Fruit fly (Drosophila melanogaster) S2 (cell line): ENCODE data around the gene Reck.

Experiments used
- CG8478 ChIP-seq: fragments of >200 bp; optimal IDR thresholded peaks from 2 replicates; lab custom pipeline; 2018
- CTCF ChIP-seq, 2 experiments: fragments of >200 bp; optimal IDR thresholded peaks; 2 replicates each; lab custom pipeline; 2018

- TF ChIP-seq CTCF (optimal IDR thresholded peaks at IDR 0.05; lab: Kevin White, UChicago) (no peak), CG8478 (lab: Kevin White, UChicago) (no peak)
Measured at dm6 chr3L:14978496-14978894, 35.4 kb downstream of the Reck start.
